Fruit fly (Drosophila melanogaster): ENCODE results near the gene CG14137.

DNA sequence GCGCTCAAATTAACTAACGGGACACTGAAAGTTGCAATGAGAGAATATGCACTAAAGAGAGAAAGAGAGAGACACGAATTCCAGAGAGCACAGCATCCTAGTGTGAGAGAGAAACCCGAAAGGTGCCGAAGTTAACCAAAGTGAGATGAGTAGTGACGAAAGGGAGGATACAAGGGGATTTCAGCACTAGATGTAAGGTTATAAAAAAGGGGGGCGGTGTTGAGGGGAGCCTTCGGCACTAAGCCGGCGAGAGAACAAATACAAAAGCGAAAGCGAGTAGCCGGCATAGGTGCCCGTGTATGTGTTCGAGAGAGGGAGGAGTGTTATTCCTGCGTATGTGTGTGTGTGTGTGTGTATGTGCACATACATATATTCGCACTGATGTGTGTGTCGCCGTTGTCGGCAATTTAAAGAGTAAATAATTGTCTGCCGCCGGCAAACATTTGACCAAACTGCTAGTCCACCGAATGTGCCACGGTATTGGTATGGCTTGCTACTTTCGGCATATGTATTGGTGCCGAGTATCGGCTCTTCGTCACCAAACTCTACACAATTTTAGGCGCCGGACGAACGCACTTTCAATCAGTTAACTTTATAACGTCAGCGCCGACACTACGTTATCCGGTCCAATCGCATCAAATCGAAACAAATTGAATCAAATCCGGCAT is 3.1 kb downstream of the CG14137 start, which contains the start of gene CG7368:
- TF ChIP-seq CG3065 (GFP tag; optimal IDR thresholded peaks at IDR 0.05) = no peak
- TF ChIP-seq grau (tag; optimal IDR thresholded peaks at IDR 0.05) = no peak
- TF ChIP-seq CG4424 (GFP tag; optimal IDR thresholded peaks at IDR 0.05) = no peak
- no peak for TF ChIP-seq CG17359 (tag; optimal IDR thresholded peaks at IDR 0.05)
- no peak for TF ChIP-seq yki (optimal IDR thresholded peaks at IDR 0.05)
- no peak; the same call in 1 of the 2 replicates for TF ChIP-seq rib (GFP tag; IDR thresholded peaks at IDR 0.05)
- TF ChIP-seq CG17328 (GFP tag; IDR thresholded peaks at IDR 0.05) = no peak
- peak; percentile 96 for TF ChIP-seq Deaf1 (tag; optimal IDR thresholded peaks at IDR 0.05)
- no peak for TF ChIP-seq CG12155 (GFP tag; optimal IDR thresholded peaks at IDR 0.05)
- no peak for TF ChIP-seq gce (GFP tag; IDR thresholded peaks at IDR 0.05)
- TF ChIP-seq vnd (GFP tag; IDR thresholded peaks at IDR 0.05; ENCODE audit: partially characterized antibody) = no peak
- no peak for TF ChIP-seq CHES-1-like (GFP tag; optimal IDR thresholded peaks at IDR 0.05)
- no peak for TF ChIP-seq ap (GFP tag; IDR thresholded peaks at IDR 0.05)

All from whole organism, embryonic.